Worm (Caenorhabditis elegans) whole organism, late embryonic: ENCODE measurements around the gene cdt-2.

Source experiments
- C08G9.2 ChIP-seq: sonication (generic microtip); optimal IDR thresholded peaks from 2 replicates; lab custom pipeline; 2016; ENCODE audit warnings: mild to moderate bottlenecking, missing genetic modification characterization, moderate library complexity, missing compliant biosample characterization
- C38D4.7 ChIP-seq: fragments of 200-800 bp; sonication (Bioruptor generic); optimal IDR thresholded peaks from 2 replicates; lab custom pipeline; 2018; ENCODE audit warnings: mild to moderate bottlenecking, missing genetic modification characterization, moderate library complexity, missing compliant biosample characterization
- K02D7.2 ChIP-seq: sonication (generic microtip); optimal IDR thresholded peaks from 2 replicates; lab custom pipeline; 2017; ENCODE audit warnings: mild to moderate bottlenecking, missing genetic modification characterization, missing compliant biosample characterization
- K09A11.1 ChIP-seq: sonication (generic microtip); optimal IDR thresholded peaks from 2 replicates; lab custom pipeline; 2017; ENCODE audit warnings: antibody characterized with exemption, mild to moderate bottlenecking, missing genetic modification characterization, missing compliant biosample characterization; ENCODE audit not compliant: insufficient read depth
- Y22D7AL.16 ChIP-seq: sonication (generic microtip); optimal IDR thresholded peaks from 2 replicates; lab custom pipeline; 2016; ENCODE audit warnings: missing genetic modification characterization, missing compliant biosample characterization
- ceh-2 ChIP-seq: sonication (generic microtip); optimal IDR thresholded peaks from 2 replicates; lab custom pipeline; 2016; ENCODE audit warnings: missing genotype, missing genetic modification characterization, missing compliant biosample characterization
- ceh-22 ChIP-seq: sonication (generic microtip); optimal IDR thresholded peaks from 2 replicates; lab custom pipeline; 2017; ENCODE audit warnings: missing biosample characterization, missing genetic modification characterization
- ceh-31 ChIP-seq: sonication (generic microtip); optimal IDR thresholded peaks from 2 replicates; lab custom pipeline; 2016; ENCODE audit warnings: missing genetic modification characterization, missing compliant biosample characterization
- ceh-34 ChIP-seq: sonication (generic microtip); optimal IDR thresholded peaks from 2 replicates; lab custom pipeline; 2016; ENCODE audit warnings: mild to moderate bottlenecking, missing genetic modification characterization, missing compliant biosample characterization
- ceh-6 ChIP-seq: fragments of 200-800 bp; sonication (Bioruptor generic); optimal IDR thresholded peaks from 2 replicates; lab custom pipeline; 2018; ENCODE audit warnings: mild to moderate bottlenecking, missing genetic modification characterization, missing compliant biosample characterization
- ceh-9 ChIP-seq: sonication (generic microtip); optimal IDR thresholded peaks from 2 replicates; lab custom pipeline; 2016; ENCODE audit warnings: mild to moderate bottlenecking, missing genetic modification characterization, inconsistent platforms, missing compliant biosample characterization
- che-1 ChIP-seq: sonication (generic microtip); optimal IDR thresholded peaks from 2 replicates; lab custom pipeline; 2016; ENCODE audit warnings: mild to moderate bottlenecking, missing genetic modification characterization, missing compliant biosample characterization
- dve-1 ChIP-seq: sonication (generic microtip); optimal IDR thresholded peaks from 2 replicates; lab custom pipeline; 2017; ENCODE audit warnings: antibody characterized with exemption, mild to moderate bottlenecking, missing genetic modification characterization, missing compliant biosample characterization
- elt-2 ChIP-seq: sonication (generic microtip); optimal IDR thresholded peaks from 2 replicates; lab custom pipeline; 2016; ENCODE audit warnings: missing genetic modification reagents, missing genetic modification characterization, missing compliant biosample characterization
- elt-4 ChIP-seq: sonication (generic microtip); optimal IDR thresholded peaks from 2 replicates; lab custom pipeline; 2016; ENCODE audit warnings: missing genetic modification characterization, missing compliant biosample characterization
- ets-4 ChIP-seq: sonication (generic microtip); optimal IDR thresholded peaks from 2 replicates; lab custom pipeline; 2016; ENCODE audit warnings: missing genetic modification characterization, missing compliant biosample characterization
- eyg-1 ChIP-seq: sonication (generic microtip); optimal IDR thresholded peaks from 2 replicates; lab custom pipeline; 2016; ENCODE audit warnings: missing genotype, missing genetic modification characterization, missing compliant biosample characterization
- fax-1 ChIP-seq: sonication (generic microtip); optimal IDR thresholded peaks from 2 replicates; lab custom pipeline; 2016; ENCODE audit warnings: missing genotype, missing genetic modification characterization, missing compliant biosample characterization
- fkh-10 ChIP-seq: fragments of 150-350 bp; optimal IDR thresholded peaks from 2 replicates; lab custom pipeline; 2014; ENCODE audit warnings: missing biosample characterization, missing genetic modification reagents, missing genetic modification characterization
- gmeb-2 ChIP-seq: sonication (generic microtip); optimal IDR thresholded peaks from 2 replicates; lab custom pipeline; 2016; ENCODE audit warnings: missing genetic modification characterization, inconsistent platforms, missing compliant biosample characterization
- hlh-13 ChIP-seq: fragments of 200-800 bp; sonication (Bioruptor generic); optimal IDR thresholded peaks from 2 replicates; lab custom pipeline; 2018; ENCODE audit warnings: mild to moderate bottlenecking, missing genetic modification characterization, missing compliant biosample characterization
- hlh-15 ChIP-seq: sonication (generic microtip); optimal IDR thresholded peaks from 2 replicates; lab custom pipeline; 2016; ENCODE audit warnings: missing genetic modification characterization, missing compliant biosample characterization
- hlh-6 ChIP-seq: sonication (generic microtip); optimal IDR thresholded peaks from 2 replicates; lab custom pipeline; 2016; ENCODE audit warnings: missing genotype, missing genetic modification characterization, missing compliant biosample characterization
- lim-6 ChIP-seq: sonication (generic microtip); optimal IDR thresholded peaks from 2 replicates; lab custom pipeline; 2016; ENCODE audit warnings: missing genetic modification characterization, missing compliant biosample characterization
- nfya-1 ChIP-seq: sonication (generic microtip); optimal IDR thresholded peaks from 2 replicates; lab custom pipeline; 2017; ENCODE audit warnings: missing genetic modification characterization, mild to moderate bottlenecking, missing compliant biosample characterization, antibody characterized with exemption, moderate library complexity
- nhr-11 ChIP-seq: fragments of 150-350 bp; optimal IDR thresholded peaks from 2 replicates; lab custom pipeline; 2014; ENCODE audit warnings: missing biosample characterization, missing genetic modification characterization
- nhr-232 ChIP-seq: sonication (generic microtip); optimal IDR thresholded peaks from 2 replicates; lab custom pipeline; 2016; ENCODE audit warnings: missing genetic modification characterization, missing compliant biosample characterization
- odd-2 ChIP-seq: sonication (generic microtip); optimal IDR thresholded peaks from 2 replicates; lab custom pipeline; 2017; ENCODE audit warnings: antibody characterized with exemption, mild to moderate bottlenecking, missing genetic modification characterization, missing compliant biosample characterization
- pag-3 ChIP-seq: sonication (generic microtip); optimal IDR thresholded peaks from 2 replicates; lab custom pipeline; 2016; ENCODE audit warnings: missing compliant biosample characterization, missing genetic modification characterization, borderline replicate concordance
- pat-9 ChIP-seq: fragments of 200-800 bp; sonication (Bioruptor generic); optimal IDR thresholded peaks from 2 replicates; lab custom pipeline; 2018; ENCODE audit warnings: mild to moderate bottlenecking, missing genetic modification characterization, moderate library complexity, missing compliant biosample characterization
- pax-1 ChIP-seq: fragments of 150-350 bp; optimal IDR thresholded peaks from 2 replicates; lab custom pipeline; 2014; ENCODE audit warnings: missing biosample characterization, missing genetic modification characterization
- pha-4 ChIP-seq: fragments of 150-350 bp; optimal IDR thresholded peaks from 2 replicates; lab custom pipeline; 2018; ENCODE audit warnings: missing biosample characterization, missing genetic modification reagents, missing genetic modification characterization
- pros-1 ChIP-seq: fragments of 150-350 bp; optimal IDR thresholded peaks from 2 replicates; lab custom pipeline; 2014; ENCODE audit warnings: missing biosample characterization, missing genetic modification reagents, missing genetic modification characterization
- syd-9 ChIP-seq: sonication (generic microtip); optimal IDR thresholded peaks from 2 replicates; lab custom pipeline; 2016; ENCODE audit warnings: mild to moderate bottlenecking, missing genetic modification characterization, moderate library complexity, missing compliant biosample characterization
- tbx-2 ChIP-seq: sonication (generic microtip); optimal IDR thresholded peaks from 2 replicates; lab custom pipeline; 2016; ENCODE audit warnings: missing genetic modification characterization, missing compliant biosample characterization
- ttx-3 ChIP-seq: sonication (generic microtip); optimal IDR thresholded peaks from 2 replicates; lab custom pipeline; 2016; ENCODE audit warnings: missing genetic modification reagents, missing genetic modification characterization, missing compliant biosample characterization
- unc-3 ChIP-seq, 2 experiments: fragments of 200-800 bp in 1 of 2; sonication (Bioruptor generic) in 1 of 2; sonication (generic microtip) in 1 of 2; conservative IDR thresholded peaks in 1 of 2; optimal IDR thresholded peaks in 1 of 2; 2 replicates each; pipeline versions ENCODE4 v1.3.6 to Lab custom; 2016 to 2022; ENCODE audit warnings: missing compliant biosample characterization in 2 of 2, missing genetic modification characterization in 2 of 2, missing genetic modification reagents in 1 of 2
- unc-42 ChIP-seq: sonication (generic microtip); optimal IDR thresholded peaks from 2 replicates; lab custom pipeline; 2016; ENCODE audit warnings: missing genotype, missing genetic modification characterization, missing compliant biosample characterization

Gene cdt-2

DNA sequence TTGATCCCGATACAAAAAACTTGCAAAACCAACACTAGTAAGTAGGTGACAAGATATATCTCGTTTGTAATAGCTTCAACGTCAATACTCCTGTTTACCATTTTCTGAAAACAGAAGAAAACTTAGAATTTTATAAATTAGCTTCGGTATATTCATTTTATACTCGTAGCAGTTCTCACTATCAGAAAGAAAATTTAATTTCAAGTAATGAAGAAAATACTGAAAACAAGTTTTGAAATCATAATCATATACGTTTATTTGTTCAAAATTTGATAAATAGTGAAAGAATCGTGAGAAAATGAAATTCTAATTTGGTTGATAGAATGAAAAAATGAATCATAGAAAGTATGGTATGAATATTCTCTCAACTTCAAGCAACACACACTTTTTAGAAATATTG is 36.3 kb downstream of the cdt-2 start, which contains the start of gene C30G7.5 (continued):
- no peak for TF ChIP-seq Y22D7AL.16 (tag; lab: Kevin White, UChicago)
- TF ChIP-seq, all 69 proteins: peak for 0

DNA sequence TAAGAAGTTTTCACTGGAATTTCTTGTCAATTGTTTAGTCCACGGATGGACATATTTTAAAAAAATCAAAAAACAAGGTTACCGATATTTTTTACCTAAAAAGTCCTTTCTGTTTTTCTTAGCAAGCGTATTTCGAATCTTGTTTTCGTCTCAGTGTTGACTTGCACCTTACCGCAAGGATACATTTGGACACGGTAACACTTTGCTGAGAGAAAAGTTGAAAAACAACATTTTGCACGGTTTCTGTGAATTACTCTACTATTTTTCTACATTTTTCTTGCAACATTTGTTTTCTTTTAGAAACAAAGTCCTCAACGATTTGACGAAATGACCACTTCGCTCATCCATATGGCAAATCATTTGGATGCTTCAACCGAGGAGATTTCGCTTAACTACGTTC is 41.4 kb downstream of the cdt-2 start, which contains the start of gene hil-1:
TSS of gene hil-1 (plus strand) at position 301 of the 400 bp plus-strand sequence.
- TF ChIP-seq fkh-10 (no peak), C08G9.2 (no peak), K09A11.1 (tag; lab: Kevin White, UChicago) (no peak), ceh-22 (tag; lab: Kevin White, UChicago) (no peak), dve-1 (tag; lab: Kevin White, UChicago) (no peak)

DNA sequence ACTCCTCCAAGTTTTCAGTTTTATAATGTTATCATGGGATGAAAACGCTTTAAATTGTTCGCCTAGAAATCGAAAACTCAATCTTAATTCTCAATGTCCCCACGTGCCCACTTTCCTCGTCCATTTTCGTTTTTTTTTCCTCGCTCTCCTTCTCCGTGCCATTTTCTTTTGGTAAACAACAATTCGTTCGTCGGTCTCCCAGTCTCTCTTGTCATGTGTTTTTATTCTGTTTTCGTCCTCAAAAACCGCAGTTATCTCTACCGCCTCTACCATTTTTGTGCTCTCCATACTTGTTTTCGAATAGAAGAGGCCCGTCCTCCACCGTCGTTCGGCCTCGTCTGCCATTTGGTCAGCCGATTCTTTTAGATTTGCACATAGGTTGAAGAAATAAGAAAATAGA is 42.4 kb downstream of the cdt-2 start:
- TF ChIP-seq pat-9 (tag; lab: Kevin White, UChicago) = no peak

DNA sequence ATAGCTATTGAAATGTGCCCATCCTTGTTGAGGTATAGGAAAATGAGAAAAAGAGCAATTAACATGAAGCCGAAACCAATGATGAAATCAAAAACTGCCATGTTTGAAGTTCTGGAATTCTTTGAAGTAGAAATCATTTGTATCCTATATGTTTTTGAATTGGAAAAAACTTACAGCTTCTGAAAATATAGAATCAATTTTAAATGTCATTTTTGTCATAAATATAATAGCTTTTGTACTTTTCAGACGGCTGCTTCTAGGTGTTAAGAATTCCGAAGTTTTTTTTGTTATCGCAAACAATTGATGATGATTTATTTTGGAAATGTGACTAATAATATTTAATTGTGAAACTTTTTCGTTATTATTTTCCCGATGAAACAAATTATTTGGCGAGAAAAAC is 43.9 kb downstream of the cdt-2 start, which contains the start of gene C30G7.4:
TSS of gene C30G7.4 (minus strand) at position 101 of the 400 bp plus-strand sequence.
- TF ChIP-seq odd-2 (no peak), ceh-2 (no peak), nhr-11 (no peak), elt-2 (tag; lab: Kevin White, UChicago) (no peak), unc-42 (tag; lab: Kevin White, UChicago) (no peak), nhr-232 (no peak), hlh-6 (no peak), ceh-6 (GFP tag; lab: Kevin White, UChicago) (no peak), eyg-1 (no peak), che-1 (tag; lab: Kevin White, UChicago) (no peak), pha-4 (no peak), unc-3 (GFP tag; conservative IDR thresholded peaks at IDR 0.05; lab: Robert Waterston, UW) (no peak), unc-3 (tag; optimal IDR thresholded peaks at IDR 0.05; lab: Kevin White, UChicago) (no peak), ceh-31 (tag; lab: Kevin White, UChicago) (no peak), elt-4 (tag; lab: Kevin White, UChicago) (no peak), K02D7.2 (tag; lab: Kevin White, UChicago) (no peak), gmeb-2 (tag; lab: Kevin White, UChicago) (no peak), tbx-2 (tag; lab: Kevin White, UChicago) (no peak), hlh-13 (no peak), ceh-9 (no peak), ttx-3 (tag; lab: Kevin White, UChicago) (no peak)
- TF ChIP-seq, all 69 proteins: peak for 0

DNA sequence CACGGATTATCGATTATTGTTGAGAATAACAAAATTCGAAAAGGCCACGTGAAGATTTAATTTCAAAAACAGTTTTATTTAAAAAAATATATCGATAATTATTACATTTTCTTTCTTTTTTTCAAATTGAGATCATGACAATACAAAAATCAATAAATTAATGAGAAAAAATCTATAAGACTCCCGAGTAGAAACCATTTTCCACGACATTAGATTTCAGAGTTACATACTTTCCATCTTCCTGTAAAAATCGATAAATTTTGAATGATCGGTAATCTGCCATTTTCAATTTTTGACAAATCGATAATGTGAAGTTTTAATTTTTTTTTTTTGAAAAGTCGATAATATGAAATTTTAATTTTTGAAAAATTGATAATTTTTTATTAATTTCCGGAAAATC is 45.2 kb downstream of the cdt-2 start, which contains the start of gene C30G7.3:
TSS of gene C30G7.3 (minus strand) at position 8 of the 400 bp plus-strand sequence.
- TF ChIP-seq ceh-6 (GFP tag; lab: Kevin White, UChicago) (no peak), nhr-11 (no peak), C38D4.7 (GFP tag; lab: Kevin White, UChicago) (no peak), ceh-31 (tag; lab: Kevin White, UChicago) (no peak), hlh-13 (no peak), odd-2 (no peak), pax-1 (no peak), hlh-15 (tag; lab: Kevin White, UChicago) (no peak), C08G9.2 (no peak), syd-9 (tag; lab: Kevin White, UChicago) (no peak), ets-4 (tag; lab: Kevin White, UChicago) (no peak), fax-1 (tag; lab: Kevin White, UChicago) (no peak), lim-6 (tag; lab: Kevin White, UChicago) (no peak), ceh-34 (no peak), hlh-6 (no peak), nfya-1 (tag; lab: Kevin White, UChicago) (no peak), pag-3 (tag; lab: Kevin White, UChicago) (no peak), ceh-2 (no peak), pros-1 (tag; lab: Kevin White, UChicago) (no peak), ceh-9 (no peak)
